Fruit fly (Drosophila melanogaster) whole organism, adult: Measurements from ENCODE around the gene RfC4.

Source experiments
- CG11617 ChIP-seq: fragments of 200-800 bp; sonication (Bioruptor generic); optimal IDR thresholded peaks from 2 replicates; lab custom pipeline; 2017; ENCODE audit warnings: mild to moderate bottlenecking, missing biosample characterization, missing genetic modification reagents, missing genetic modification characterization
- CG12768 ChIP-seq: fragments of 200-800 bp; sonication (Bioruptor generic); optimal IDR thresholded peaks from 2 replicates; lab custom pipeline; 2017; ENCODE audit warnings: missing biosample characterization, missing genetic modification characterization, mild to moderate bottlenecking, moderate library complexity, missing genetic modification reagents
- CG14711 ChIP-seq: fragments of 200-800 bp; sonication (Bioruptor generic); optimal IDR thresholded peaks from 2 replicates; lab custom pipeline; 2018; ENCODE audit warnings: missing biosample characterization, mild to moderate bottlenecking, missing genetic modification characterization, moderate library complexity
- CG1620 ChIP-seq: fragments of 200-800 bp; sonication (Bioruptor generic); optimal IDR thresholded peaks from 2 replicates; lab custom pipeline; 2016; ENCODE audit warnings: missing biosample characterization, missing genetic modification characterization
- CG33017 ChIP-seq: fragments of 200-800 bp; sonication (Bioruptor generic); optimal IDR thresholded peaks from 2 replicates; lab custom pipeline; 2018; ENCODE audit warnings: missing biosample characterization, mild to moderate bottlenecking, missing genetic modification characterization, moderate library complexity
- CG5204 ChIP-seq: fragments of 200-800 bp; sonication (Bioruptor generic); optimal IDR thresholded peaks from 2 replicates; lab custom pipeline; 2016; ENCODE audit warnings: missing biosample characterization, missing genetic modification characterization
- CG7045 ChIP-seq: fragments of 200-800 bp; sonication (Bioruptor generic); optimal IDR thresholded peaks from 2 replicates; lab custom pipeline; 2017; ENCODE audit warnings: missing biosample characterization, mild to moderate bottlenecking, missing genetic modification characterization
- CG7101 ChIP-seq: fragments of 200-800 bp; sonication (Bioruptor generic); optimal IDR thresholded peaks from 2 replicates; lab custom pipeline; 2018; ENCODE audit warnings: missing biosample characterization, mild to moderate bottlenecking, missing genetic modification characterization, moderate library complexity
- Clk ChIP-seq: fragments of 200-800 bp; sonication (Bioruptor generic); optimal IDR thresholded peaks from 2 replicates; lab custom pipeline; 2017; ENCODE audit warnings: missing biosample characterization, missing genetic modification characterization
- Crg-1 ChIP-seq: fragments of 200-800 bp; sonication (Bioruptor generic); optimal IDR thresholded peaks from 2 replicates; lab custom pipeline; 2016; ENCODE audit warnings: missing biosample characterization, missing genetic modification characterization
- Hr96 ChIP-seq: fragments of 200-800 bp; sonication (Bioruptor generic); optimal IDR thresholded peaks from 2 replicates; lab custom pipeline; 2016; ENCODE audit warnings: missing biosample characterization, missing genetic modification characterization
- Mnt ChIP-seq: fragments of 200-800 bp; sonication (Bioruptor generic); optimal IDR thresholded peaks from 2 replicates; lab custom pipeline; 2016; ENCODE audit warnings: missing biosample characterization, mild to moderate bottlenecking, missing genetic modification characterization
- bab1 ChIP-seq: fragments of 200-800 bp; sonication (Bioruptor generic); optimal IDR thresholded peaks from 3 replicates; lab custom pipeline; 2019; ENCODE audit warnings: missing biosample characterization, mild to moderate bottlenecking, missing genetic modification characterization, moderate library complexity
- cic ChIP-seq: fragments of 200-800 bp; sonication (Bioruptor generic); optimal IDR thresholded peaks from 2 replicates; lab custom pipeline; 2017; ENCODE audit warnings: missing biosample characterization, mild to moderate bottlenecking, missing genetic modification characterization, moderate library complexity
- cnc ChIP-seq, 2 experiments: fragments of >200 bp; optimal IDR thresholded peaks; 2 replicates each; lab custom pipeline; 2017
- kay ChIP-seq: fragments of 200-800 bp; sonication (Bioruptor generic); peaks from one replicate; lab custom pipeline; 2016; ENCODE audit warnings: missing biosample characterization, missing genetic modification characterization, borderline replicate concordance
- ovo ChIP-seq: fragments of 200-800 bp; sonication (Bioruptor generic); optimal IDR thresholded peaks from 2 replicates; lab custom pipeline; 2016; ENCODE audit warnings: missing biosample characterization, missing genetic modification characterization
- pad ChIP-seq: fragments of 200-800 bp; sonication (Bioruptor generic); optimal IDR thresholded peaks from 3 replicates; lab custom pipeline; 2017; ENCODE audit warnings: missing biosample characterization, missing genetic modification characterization, mild to moderate bottlenecking, moderate library complexity, missing genetic modification reagents
- tj ChIP-seq: fragments of 200-800 bp; sonication (Bioruptor generic); optimal IDR thresholded peaks from 3 replicates; lab custom pipeline; 2017; ENCODE audit warnings: missing biosample characterization, mild to moderate bottlenecking, missing genetic modification characterization, moderate library complexity
- toe ChIP-seq: fragments of 200-800 bp; sonication (Bioruptor generic); optimal IDR thresholded peaks from 2 replicates; lab custom pipeline; 2016; ENCODE audit warnings: missing biosample characterization, missing genetic modification characterization

Gene RfC4

DNA sequence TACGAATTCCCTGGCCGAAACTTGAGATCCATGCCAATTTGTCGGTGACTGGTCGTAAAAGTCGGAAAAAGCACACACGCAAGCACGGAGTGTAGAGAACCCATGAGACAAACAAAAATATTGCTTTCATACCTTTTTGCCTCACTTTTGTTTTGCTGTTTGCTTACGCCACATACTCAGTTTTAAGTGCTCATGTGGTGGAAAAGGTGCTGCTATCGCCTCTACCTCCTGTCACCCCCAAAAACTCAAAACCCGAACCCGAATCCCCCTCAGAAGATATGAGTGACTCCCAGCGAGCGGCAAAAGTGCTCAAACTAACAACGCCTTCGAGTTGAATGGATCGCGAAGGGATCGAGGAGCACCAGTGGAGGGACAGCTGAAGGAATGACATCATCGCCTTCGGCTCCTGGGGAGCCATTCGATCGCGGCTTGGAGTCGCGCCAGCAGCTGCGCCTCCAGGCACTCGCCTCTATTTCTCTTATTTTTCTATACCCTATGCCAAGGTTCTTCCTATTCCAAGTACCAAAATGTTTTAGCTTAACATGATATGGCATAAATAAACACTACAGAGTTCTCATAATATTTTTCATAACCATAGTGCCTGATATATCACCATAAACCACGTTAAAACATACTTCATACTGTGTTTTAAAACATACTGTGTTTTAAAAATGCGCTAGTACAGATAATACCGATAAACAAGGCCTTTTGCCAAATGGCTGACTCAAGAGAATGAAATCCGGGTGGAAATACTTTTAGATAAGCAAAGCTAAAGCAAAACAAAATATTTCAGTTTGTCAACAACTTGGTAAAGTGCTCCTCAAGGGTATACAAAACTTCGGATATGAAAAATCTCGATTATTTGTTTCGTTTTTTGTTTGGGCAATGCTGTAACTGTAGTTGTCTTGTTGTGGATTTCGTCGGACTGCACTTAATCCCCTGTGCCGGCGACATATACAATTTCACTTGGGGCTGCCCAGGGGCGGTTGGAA lies 15.2 kb downstream of the RfC4 start:
- no peak for TF ChIP-seq CG7045 (GFP tag; lab: Kevin White, UChicago)
- no peak for TF ChIP-seq CG14711 (tag; lab: Kevin White, UChicago)
- TF ChIP-seq CG11617 (GFP tag; lab: Kevin White, UChicago): no peak
- no peak for TF ChIP-seq CG1620 (GFP tag; lab: Kevin White, UChicago)
- peak; percentile 40 for TF ChIP-seq CG12768 (GFP tag; lab: Kevin White, UChicago)
- no peak for TF ChIP-seq pad
- peak; percentile 98 for TF ChIP-seq tj (GFP tag; lab: Kevin White, UChicago)
- TF ChIP-seq CG33017 (tag; lab: Kevin White, UChicago): no peak
- no peak for TF ChIP-seq Hr96 (GFP tag; lab: Kevin White, UChicago)
- TF ChIP-seq ovo (GFP tag; lab: Kevin White, UChicago): no peak
- TF ChIP-seq cnc (optimal IDR thresholded peaks at IDR 0.05; lab: Kevin White, UChicago): no peak
- TF ChIP-seq Crg-1 (GFP tag; lab: Kevin White, UChicago): no peak
- no peak for TF ChIP-seq CG7101 (tag; lab: Kevin White, UChicago)
- TF ChIP-seq CG5204: no peak
- TF ChIP-seq Mnt (GFP tag; lab: Kevin White, UChicago): no peak
- TF ChIP-seq cic: peak; percentile 22
- TF ChIP-seq bab1 (GFP tag; lab: Kevin White, UChicago): peak; percentile 54
- no peak for TF ChIP-seq toe (GFP tag; lab: Kevin White, UChicago)
- peak; percentile 88 for TF ChIP-seq kay (GFP tag; lab: Kevin White, UChicago)

DNA sequence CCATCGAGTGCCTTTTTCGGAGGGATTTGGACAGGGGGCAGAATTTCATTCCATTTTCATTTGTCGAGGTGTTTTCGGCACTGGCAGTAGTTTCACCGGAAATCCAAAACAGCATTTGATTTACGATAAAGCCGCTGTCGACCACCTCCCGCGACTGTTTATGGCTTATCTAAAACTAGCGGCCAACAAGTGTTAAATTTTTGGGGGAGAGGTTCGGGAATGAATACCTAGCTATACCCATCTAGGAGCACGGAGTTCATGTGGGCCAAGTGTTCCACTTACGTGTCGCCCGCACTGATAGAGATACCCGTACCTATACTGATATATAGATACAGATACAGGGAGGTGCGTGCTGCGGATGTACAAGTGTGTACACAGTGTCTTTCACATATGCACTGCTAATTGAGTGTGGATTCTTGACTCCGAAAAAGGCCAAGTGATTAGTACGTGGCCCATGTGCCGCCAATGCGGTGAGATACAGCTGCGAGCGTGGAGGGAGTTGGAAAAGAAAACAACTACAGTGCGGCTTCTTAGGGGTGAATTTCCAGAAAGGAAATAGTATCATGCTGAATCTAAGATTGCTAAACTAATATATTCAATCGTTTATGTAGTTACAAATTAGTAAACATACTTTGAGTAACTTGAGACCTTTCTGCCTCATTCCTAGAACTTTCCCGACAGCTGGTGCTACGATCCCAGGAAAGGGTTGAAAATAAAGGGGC lies 16.0 kb downstream of the RfC4 start:
- no peak for TF ChIP-seq CG5204
- TF ChIP-seq CG33017 (tag; lab: Kevin White, UChicago): no peak
- TF ChIP-seq CG11617 (GFP tag; lab: Kevin White, UChicago): no peak
- no peak for TF ChIP-seq ovo (GFP tag; lab: Kevin White, UChicago)
- peak; percentile 2 for TF ChIP-seq Hr96 (GFP tag; lab: Kevin White, UChicago)

DNA sequence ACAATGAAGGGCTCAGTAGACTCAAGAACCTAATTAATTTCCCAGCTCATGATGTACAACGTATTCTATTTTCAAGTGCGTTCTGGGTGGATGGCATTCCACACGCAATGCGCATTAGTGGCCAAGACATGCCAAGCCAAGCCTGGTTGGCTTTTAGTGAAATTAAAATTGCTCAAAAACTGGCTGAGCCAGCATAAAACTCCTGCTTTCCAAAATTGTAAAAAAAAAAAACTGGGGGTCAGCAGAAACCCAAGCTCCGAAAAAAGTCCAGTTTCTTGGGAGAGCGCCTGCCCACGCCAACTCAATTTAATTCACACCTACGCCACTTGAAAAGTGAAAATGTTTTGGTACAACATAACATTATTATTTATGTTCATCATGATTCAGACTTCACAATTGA lies 17.5 kb downstream of the RfC4 start:
- TF ChIP-seq pad: no peak
- peak; percentile 88 for TF ChIP-seq tj (GFP tag; lab: Kevin White, UChicago)

DNA sequence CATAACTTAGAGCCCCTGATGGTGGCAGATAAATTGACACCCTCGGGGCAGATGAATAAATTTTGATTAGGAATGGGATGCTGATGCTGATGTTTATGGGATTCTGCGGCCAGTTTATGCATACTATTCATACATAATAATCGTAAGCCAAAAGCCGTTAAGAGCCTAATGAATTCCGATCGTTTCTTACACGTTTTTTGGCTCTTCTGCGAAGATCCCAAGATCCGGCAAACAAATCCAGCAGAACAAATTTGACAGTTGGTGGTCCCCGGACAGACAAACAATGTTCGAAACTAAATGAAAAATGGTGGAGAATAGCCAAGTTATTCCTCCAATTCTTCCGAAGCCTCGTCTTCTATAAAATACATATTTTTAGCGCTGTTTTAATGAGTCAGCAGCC lies 18.3 kb downstream of the RfC4 start:
- TF ChIP-seq CG11617 (GFP tag; lab: Kevin White, UChicago) (no peak), toe (GFP tag; lab: Kevin White, UChicago) (no peak), CG7045 (GFP tag; lab: Kevin White, UChicago) (no peak), ovo (GFP tag; lab: Kevin White, UChicago) (no peak), tj (GFP tag; lab: Kevin White, UChicago) (no peak), CG12768 (GFP tag; lab: Kevin White, UChicago) (no peak), CG33017 (tag; lab: Kevin White, UChicago) (no peak), CG7101 (tag; lab: Kevin White, UChicago) (no peak), bab1 (GFP tag; lab: Kevin White, UChicago) (no peak), CG5204 (no peak), kay (GFP tag; lab: Kevin White, UChicago) (no peak), Clk (GFP tag; lab: Kevin White, UChicago) (no peak), Mnt (GFP tag; lab: Kevin White, UChicago) (no peak), CG14711 (tag; lab: Kevin White, UChicago) (no peak), pad (no peak), Crg-1 (GFP tag; lab: Kevin White, UChicago) (no peak)

DNA sequence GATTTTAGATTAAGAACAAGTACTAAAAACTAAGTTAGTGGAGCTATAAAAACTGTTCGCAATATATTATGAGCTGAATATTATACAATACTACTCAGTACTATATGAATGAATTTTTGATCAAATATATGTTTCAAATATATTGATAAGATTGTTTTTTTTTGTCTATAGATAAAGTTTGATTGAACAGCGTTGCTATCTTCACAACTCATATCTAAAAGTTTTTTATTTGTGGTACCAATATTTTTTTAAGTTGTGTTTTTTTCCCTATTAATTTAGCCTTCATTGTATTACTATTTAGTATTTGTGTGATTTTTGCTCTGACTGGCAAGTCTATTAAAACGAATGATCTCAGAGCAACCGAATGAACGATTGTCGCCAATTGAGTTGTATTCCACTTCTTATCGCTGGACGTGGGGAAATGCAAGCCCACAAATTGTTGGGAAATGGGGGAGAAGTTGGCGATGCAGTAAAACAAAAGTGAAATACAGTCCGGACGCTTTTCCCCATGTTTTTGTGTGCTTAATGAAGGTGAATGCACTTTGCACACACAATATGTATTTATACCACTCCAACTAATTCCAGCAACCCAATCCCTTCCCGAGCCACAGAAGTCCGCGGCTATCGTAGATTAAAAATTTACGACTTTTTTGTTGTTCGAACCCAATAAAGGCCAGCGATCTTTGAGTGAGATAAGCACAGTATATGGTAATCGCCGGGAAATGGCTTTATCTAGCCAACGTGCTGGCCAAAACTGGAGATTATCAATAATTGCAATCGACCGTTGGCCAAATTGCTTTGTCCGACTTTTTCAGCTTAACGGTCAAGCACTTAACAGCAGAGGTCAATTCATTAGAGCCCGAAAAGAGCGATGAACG lies 19.1 kb downstream of the RfC4 start:
- TF ChIP-seq toe (GFP tag; lab: Kevin White, UChicago) (no peak), Clk (GFP tag; lab: Kevin White, UChicago) (no peak), Hr96 (GFP tag; lab: Kevin White, UChicago) (no peak), ovo (GFP tag; lab: Kevin White, UChicago) (no peak), CG33017 (tag; lab: Kevin White, UChicago) (peak; percentile 70), kay (GFP tag; lab: Kevin White, UChicago) (no peak), bab1 (GFP tag; lab: Kevin White, UChicago) (peak; percentile 24), Crg-1 (GFP tag; lab: Kevin White, UChicago) (no peak), CG14711 (tag; lab: Kevin White, UChicago) (peak; percentile 83), CG1620 (GFP tag; lab: Kevin White, UChicago) (no peak), CG5204 (no peak), cic (peak; percentile 69), CG7101 (tag; lab: Kevin White, UChicago) (peak; percentile 61), cnc (optimal IDR thresholded peaks at IDR 0.05; lab: Kevin White, UChicago) (no peak), Mnt (GFP tag; lab: Kevin White, UChicago) (no peak), CG7045 (GFP tag; lab: Kevin White, UChicago) (no peak), CG12768 (GFP tag; lab: Kevin White, UChicago) (no peak), pad (peak; percentile 42), CG11617 (GFP tag; lab: Kevin White, UChicago) (peak; percentile 50), tj (GFP tag; lab: Kevin White, UChicago) (peak; percentile 20)
